Fruit fly (Drosophila melanogaster) whole organism, adult: Measurements from ENCODE around the gene CG17361.
A peak's percentile ranks its signal among the peaks of the same experiment; 100 is the strongest.

Experiments
- CG11617 ChIP-seq: fragments of 200-800 bp; sonication (Bioruptor generic); optimal IDR thresholded peaks from 2 replicates; lab custom pipeline; 2017; ENCODE audit warnings: mild to moderate bottlenecking, missing biosample characterization, missing genetic modification reagents, missing genetic modification characterization
- CG12768 ChIP-seq: fragments of 200-800 bp; sonication (Bioruptor generic); optimal IDR thresholded peaks from 2 replicates; lab custom pipeline; 2017; ENCODE audit warnings: missing biosample characterization, missing genetic modification characterization, mild to moderate bottlenecking, moderate library complexity, missing genetic modification reagents
- CG14711 ChIP-seq: fragments of 200-800 bp; sonication (Bioruptor generic); optimal IDR thresholded peaks from 2 replicates; lab custom pipeline; 2018; ENCODE audit warnings: missing biosample characterization, mild to moderate bottlenecking, missing genetic modification characterization, moderate library complexity
- CG1620 ChIP-seq: fragments of 200-800 bp; sonication (Bioruptor generic); optimal IDR thresholded peaks from 2 replicates; lab custom pipeline; 2016; ENCODE audit warnings: missing biosample characterization, missing genetic modification characterization
- CG33017 ChIP-seq: fragments of 200-800 bp; sonication (Bioruptor generic); optimal IDR thresholded peaks from 2 replicates; lab custom pipeline; 2018; ENCODE audit warnings: missing biosample characterization, mild to moderate bottlenecking, missing genetic modification characterization, moderate library complexity
- CG5204 ChIP-seq: fragments of 200-800 bp; sonication (Bioruptor generic); optimal IDR thresholded peaks from 2 replicates; lab custom pipeline; 2016; ENCODE audit warnings: missing biosample characterization, missing genetic modification characterization
- CG7045 ChIP-seq: fragments of 200-800 bp; sonication (Bioruptor generic); optimal IDR thresholded peaks from 2 replicates; lab custom pipeline; 2017; ENCODE audit warnings: missing biosample characterization, mild to moderate bottlenecking, missing genetic modification characterization
- CG7101 ChIP-seq: fragments of 200-800 bp; sonication (Bioruptor generic); optimal IDR thresholded peaks from 2 replicates; lab custom pipeline; 2018; ENCODE audit warnings: missing biosample characterization, mild to moderate bottlenecking, missing genetic modification characterization, moderate library complexity
- Clk ChIP-seq: fragments of 200-800 bp; sonication (Bioruptor generic); optimal IDR thresholded peaks from 2 replicates; lab custom pipeline; 2017; ENCODE audit warnings: missing biosample characterization, missing genetic modification characterization
- Crg-1 ChIP-seq: fragments of 200-800 bp; sonication (Bioruptor generic); optimal IDR thresholded peaks from 2 replicates; lab custom pipeline; 2016; ENCODE audit warnings: missing biosample characterization, missing genetic modification characterization
- Hr96 ChIP-seq: fragments of 200-800 bp; sonication (Bioruptor generic); optimal IDR thresholded peaks from 2 replicates; lab custom pipeline; 2016; ENCODE audit warnings: missing biosample characterization, missing genetic modification characterization
- Mnt ChIP-seq: fragments of 200-800 bp; sonication (Bioruptor generic); optimal IDR thresholded peaks from 2 replicates; lab custom pipeline; 2016; ENCODE audit warnings: missing biosample characterization, mild to moderate bottlenecking, missing genetic modification characterization
- bab1 ChIP-seq: fragments of 200-800 bp; sonication (Bioruptor generic); optimal IDR thresholded peaks from 3 replicates; lab custom pipeline; 2019; ENCODE audit warnings: missing biosample characterization, mild to moderate bottlenecking, missing genetic modification characterization, moderate library complexity
- cic ChIP-seq: fragments of 200-800 bp; sonication (Bioruptor generic); optimal IDR thresholded peaks from 2 replicates; lab custom pipeline; 2017; ENCODE audit warnings: missing biosample characterization, mild to moderate bottlenecking, missing genetic modification characterization, moderate library complexity
- cnc ChIP-seq, 2 experiments: fragments of >200 bp; optimal IDR thresholded peaks; 2 replicates each; lab custom pipeline; 2017
- kay ChIP-seq: fragments of 200-800 bp; sonication (Bioruptor generic); peaks from one replicate; lab custom pipeline; 2016; ENCODE audit warnings: missing biosample characterization, missing genetic modification characterization, borderline replicate concordance
- ovo ChIP-seq: fragments of 200-800 bp; sonication (Bioruptor generic); optimal IDR thresholded peaks from 2 replicates; lab custom pipeline; 2016; ENCODE audit warnings: missing biosample characterization, missing genetic modification characterization
- pad ChIP-seq: fragments of 200-800 bp; sonication (Bioruptor generic); optimal IDR thresholded peaks from 3 replicates; lab custom pipeline; 2017; ENCODE audit warnings: missing biosample characterization, missing genetic modification characterization, mild to moderate bottlenecking, moderate library complexity, missing genetic modification reagents
- tj ChIP-seq: fragments of 200-800 bp; sonication (Bioruptor generic); optimal IDR thresholded peaks from 3 replicates; lab custom pipeline; 2017; ENCODE audit warnings: missing biosample characterization, mild to moderate bottlenecking, missing genetic modification characterization, moderate library complexity
- toe ChIP-seq: fragments of 200-800 bp; sonication (Bioruptor generic); optimal IDR thresholded peaks from 2 replicates; lab custom pipeline; 2016; ENCODE audit warnings: missing biosample characterization, missing genetic modification characterization

Gene CG17361

dm6 chr3L:13957789-13958188 lies 39.2 kb upstream of the CG17361 start:
- no peak for TF ChIP-seq bab1 (GFP tag; lab: Kevin White, UChicago)
- peak; percentile 93 for TF ChIP-seq tj (GFP tag; lab: Kevin White, UChicago)

dm6 chr3L:13964635-13965501 lies 32.1 kb upstream of the CG17361 start, which contains the start of the genes Meics, Nxf3 and ssp2:
Gene Meics (minus strand): TSS chr3L:13964702.
Gene Nxf3 (plus strand): TSS chr3L:13965203.
Gene ssp2 (plus strand): TSS chr3L:13965203.
- TF ChIP-seq toe (peak; percentile 54), Crg-1 (GFP tag; lab: Kevin White, UChicago) (peak; percentile 49), ovo (GFP tag; lab: Kevin White, UChicago) (no peak), CG11617 (GFP tag; lab: Kevin White, UChicago) (peak; percentile 33), CG5204 (GFP tag; lab: Kevin White, UChicago) (peak; percentile 29), Mnt (GFP tag; lab: Kevin White, UChicago) (no peak), tj (GFP tag; lab: Kevin White, UChicago) (peak; percentile 24), Hr96 (GFP tag; lab: Kevin White, UChicago) (peak; percentile 52), CG12768 (GFP tag; lab: Kevin White, UChicago) (no peak), CG7045 (peak; percentile 64), Clk (GFP tag; lab: Kevin White, UChicago) (no peak), cic (GFP tag; lab: Kevin White, UChicago) (no peak), bab1 (GFP tag; lab: Kevin White, UChicago) (no peak), CG7101 (no peak), CG14711 (peak; percentile 90), CG33017 (tag; lab: Kevin White, UChicago) (peak; percentile 16), cnc (optimal IDR thresholded peaks at IDR 0.05; lab: Kevin White, UChicago) (no peak), pad (GFP tag; lab: Kevin White, UChicago) (peak; percentile 27), CG1620 (GFP tag; lab: Kevin White, UChicago) (peak; percentile 28), kay (GFP tag; lab: Kevin White, UChicago) (peak; percentile 98)

dm6 chr3L:13965502-13965843 lies 31.5 kb upstream of the CG17361 start:
- TF ChIP-seq Crg-1 (GFP tag; lab: Kevin White, UChicago) (no peak), CG7045 (no peak), bab1 (GFP tag; lab: Kevin White, UChicago) (no peak), Clk (GFP tag; lab: Kevin White, UChicago) (no peak), CG5204 (GFP tag; lab: Kevin White, UChicago) (no peak), kay (GFP tag; lab: Kevin White, UChicago) (no peak), CG12768 (GFP tag; lab: Kevin White, UChicago) (no peak), tj (GFP tag; lab: Kevin White, UChicago) (no peak), CG7101 (no peak), pad (GFP tag; lab: Kevin White, UChicago) (no peak), CG14711 (no peak), CG11617 (GFP tag; lab: Kevin White, UChicago) (no peak), Mnt (GFP tag; lab: Kevin White, UChicago) (no peak), cic (GFP tag; lab: Kevin White, UChicago) (no peak), CG1620 (GFP tag; lab: Kevin White, UChicago) (no peak)

dm6 chr3L:13973377-13974111 lies 23.4 kb upstream of the CG17361 start, which contains the start of the genes CG13738 and Hsc70-1:
Gene CG13738 (minus strand): TSS chr3L:13973477.
Gene Hsc70-1 (plus strand): TSS chr3L:13974061.
- TF ChIP-seq cic (GFP tag; lab: Kevin White, UChicago) (no peak), kay (GFP tag; lab: Kevin White, UChicago) (no peak)

dm6 chr3L:13982516-13982915 lies 14.5 kb upstream of the CG17361 start:
- TF ChIP-seq Mnt (GFP tag; lab: Kevin White, UChicago) (no peak), cnc (optimal IDR thresholded peaks at IDR 0.05; lab: Kevin White, UChicago) (no peak), CG14711 (no peak), CG5204 (GFP tag; lab: Kevin White, UChicago) (no peak), Clk (GFP tag; lab: Kevin White, UChicago) (no peak), pad (GFP tag; lab: Kevin White, UChicago) (no peak), CG12768 (GFP tag; lab: Kevin White, UChicago) (no peak), cic (GFP tag; lab: Kevin White, UChicago) (no peak), bab1 (GFP tag; lab: Kevin White, UChicago) (no peak), Hr96 (GFP tag; lab: Kevin White, UChicago) (no peak), tj (GFP tag; lab: Kevin White, UChicago) (no peak), CG7101 (no peak), CG1620 (GFP tag; lab: Kevin White, UChicago) (no peak), kay (GFP tag; lab: Kevin White, UChicago) (no peak), CG11617 (GFP tag; lab: Kevin White, UChicago) (no peak), toe (no peak), Crg-1 (GFP tag; lab: Kevin White, UChicago) (no peak), ovo (GFP tag; lab: Kevin White, UChicago) (no peak), CG33017 (tag; lab: Kevin White, UChicago) (no peak)
